Worm (Caenorhabditis elegans): ENCODE measurements around the gene cyh-1.
"Not testable (repeated sequence)": the region's sequence is repeated elsewhere in the genome, so short reads cannot be mapped to it uniquely, and the experiment has no call there.

DNA sequence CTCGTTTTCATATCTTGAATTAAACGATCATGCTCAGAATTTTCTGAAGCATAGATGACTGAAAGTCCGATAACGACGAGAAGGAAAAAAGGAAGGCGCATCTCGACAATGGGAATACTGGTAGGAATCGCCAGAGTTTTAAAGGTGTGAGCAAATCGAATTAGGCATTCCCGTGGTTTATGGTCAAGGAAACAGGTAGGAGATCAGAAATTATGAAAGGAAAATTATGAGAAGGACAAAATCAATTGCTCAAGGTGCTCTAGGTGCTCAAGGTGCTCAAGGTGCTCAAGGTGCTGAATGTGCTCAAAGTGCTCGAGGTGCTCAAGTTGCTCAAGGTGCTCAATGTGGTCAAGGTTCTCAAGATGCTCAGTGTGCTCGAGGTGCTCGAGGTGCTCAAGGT, 40.2 kb upstream of the cyh-1 start, which contains the start of gene C16C8.10:
- not testable (repeated sequence) for TF ChIP-seq dao-5, W03F9.2 (tag; optimal IDR thresholded peaks at IDR 0.05)
